Fruit fly (Drosophila melanogaster) whole organism, embryonic: Measurements from ENCODE around the gene CG7966.
A peak's percentile ranks its signal among the peaks of the same experiment; 100 is the strongest.

ENCODE experiments used
- Ada2b ChIP-seq: fragments of 200-800 bp; sonication (Bioruptor generic); IDR thresholded peaks from 2 replicates; pipeline ENCODE4 v1.3.6; 2022; ENCODE audit warnings: missing biosample characterization, missing genetic modification characterization
- CG10267 ChIP-seq: fragments of 200-800 bp; sonication (Bioruptor generic); optimal IDR thresholded peaks from 2 replicates; lab custom pipeline; 2018; ENCODE audit warnings: missing biosample characterization, mild to moderate bottlenecking, missing genetic modification characterization, moderate library complexity
- CG10543 ChIP-seq: fragments of 200-800 bp; sonication (Bioruptor generic); optimal IDR thresholded peaks from 3 replicates; lab custom pipeline; 2017; ENCODE audit warnings: missing biosample characterization, mild to moderate bottlenecking, missing genetic modification characterization, moderate library complexity
- CG11723 ChIP-seq: fragments of 200-800 bp; sonication (Bioruptor generic); optimal IDR thresholded peaks from 2 replicates; lab custom pipeline; 2017; ENCODE audit warnings: missing biosample characterization, mild to moderate bottlenecking, missing genetic modification characterization
- CG12236 ChIP-seq: fragments of 200-800 bp; sonication (Bioruptor generic); optimal IDR thresholded peaks from 2 replicates; lab custom pipeline; 2016; ENCODE audit warnings: missing biosample characterization, missing genetic modification characterization
- CG12391 ChIP-seq: fragments of 200-800 bp; sonication (Bioruptor generic); optimal IDR thresholded peaks from 3 replicates; lab custom pipeline; 2018; ENCODE audit warnings: missing biosample characterization, mild to moderate bottlenecking, missing genetic modification characterization, moderate library complexity
- CG12659 ChIP-seq: fragments of 200-800 bp; sonication (Bioruptor generic); optimal IDR thresholded peaks from 3 replicates; lab custom pipeline; 2017; ENCODE audit warnings: mild to moderate bottlenecking, missing biosample characterization, missing genetic modification reagents, missing genetic modification characterization
- CG13296 ChIP-seq: fragments of 200-800 bp; sonication (Bioruptor generic); optimal IDR thresholded peaks from 3 replicates; lab custom pipeline; 2018; ENCODE audit warnings: missing biosample characterization, mild to moderate bottlenecking, missing genetic modification characterization
- CG14667 ChIP-seq: fragments of 200-800 bp; sonication (Bioruptor generic); IDR thresholded peaks from 2 replicates; pipeline ENCODE4 v1.3.6; 2022; ENCODE audit warnings: missing biosample characterization, missing genetic modification characterization
- CG18476 ChIP-seq: fragments of 200-800 bp; sonication (Bioruptor generic); optimal IDR thresholded peaks from 2 replicates; lab custom pipeline; 2016; ENCODE audit warnings: missing biosample characterization, mild to moderate bottlenecking, missing genetic modification characterization
- CG18599 ChIP-seq: fragments of 200-800 bp; sonication (Bioruptor generic); optimal IDR thresholded peaks from 3 replicates; lab custom pipeline; 2017; ENCODE audit warnings: missing biosample characterization, missing genetic modification characterization, mild to moderate bottlenecking, moderate library complexity, missing genetic modification reagents
- CG18764 ChIP-seq: fragments of 200-800 bp; sonication (Bioruptor generic); optimal IDR thresholded peaks from 3 replicates; lab custom pipeline; 2016; ENCODE audit warnings: missing biosample characterization, missing genetic modification characterization
- CG2712 ChIP-seq: fragments of 200-800 bp; optimal IDR thresholded peaks from 3 replicates; lab custom pipeline; 2019; ENCODE audit warnings: missing biosample characterization, mild to moderate bottlenecking, missing genetic modification characterization, moderate library complexity
- CG31365 ChIP-seq: fragments of 200-800 bp; sonication (Bioruptor generic); optimal IDR thresholded peaks from 2 replicates; lab custom pipeline; 2018; ENCODE audit warnings: missing biosample characterization, mild to moderate bottlenecking, missing genetic modification characterization
- CG31441 ChIP-seq: fragments of 200-800 bp; sonication (Bioruptor generic); IDR thresholded peaks from 2 replicates; pipeline ENCODE4 v1.3.6; 2022; ENCODE audit warnings: missing biosample characterization, missing genetic modification characterization
- CG4328 ChIP-seq: fragments of 200-800 bp; sonication (Bioruptor generic); optimal IDR thresholded peaks from 3 replicates; lab custom pipeline; 2017; ENCODE audit warnings: missing biosample characterization, missing genetic modification reagents, missing genetic modification characterization
- CG43689 ChIP-seq: fragments of 200-800 bp; sonication (Bioruptor generic); IDR thresholded peaks from 2 replicates; pipeline ENCODE4 v1.3.6; 2022; ENCODE audit warnings: missing biosample characterization, missing genetic modification characterization
- CG4617 ChIP-seq: fragments of 200-800 bp; sonication (Bioruptor generic); optimal IDR thresholded peaks from 3 replicates; lab custom pipeline; 2016; ENCODE audit warnings: missing biosample characterization, missing genetic modification characterization, borderline replicate concordance
- CG6254 ChIP-seq: fragments of 200-800 bp; sonication (Bioruptor generic); optimal IDR thresholded peaks from 3 replicates; lab custom pipeline; 2017; ENCODE audit warnings: mild to moderate bottlenecking, missing biosample characterization, missing genetic modification reagents, missing genetic modification characterization
- CG7928 ChIP-seq: fragments of 200-800 bp; sonication (Bioruptor generic); optimal IDR thresholded peaks from 2 replicates; lab custom pipeline; 2017; ENCODE audit warnings: missing biosample characterization, mild to moderate bottlenecking, missing genetic modification characterization
- Doc3 ChIP-seq: fragments of 200-800 bp; sonication (Bioruptor generic); IDR thresholded peaks from 3 replicates; pipeline ENCODE4 v1.3.6; 2022; ENCODE audit warnings: missing biosample characterization, missing genetic modification characterization; ENCODE audit not compliant: partially characterized antibody
- Drgx ChIP-seq: fragments of 200-800 bp; sonication (Bioruptor generic); IDR thresholded peaks from 2 replicates; pipeline ENCODE4 v1.3.6; 2022; ENCODE audit warnings: missing biosample characterization, missing genetic modification characterization
- E2f1 ChIP-seq: fragments of 200-800 bp; sonication (Bioruptor generic); IDR thresholded peaks from 2 replicates; pipeline ENCODE4 v1.3.6; 2022; ENCODE audit warnings: missing biosample characterization, missing genetic modification characterization
- Fer2 ChIP-seq: fragments of 200-800 bp; sonication (Bioruptor generic); optimal IDR thresholded peaks from 2 replicates; lab custom pipeline; 2018; ENCODE audit warnings: missing biosample characterization, mild to moderate bottlenecking, missing genetic modification characterization, moderate library complexity
- Fer3 ChIP-seq: fragments of 200-800 bp; sonication (Bioruptor generic); optimal IDR thresholded peaks from 2 replicates; lab custom pipeline; 2018; ENCODE audit warnings: missing biosample characterization, mild to moderate bottlenecking, missing genetic modification characterization, moderate library complexity
- HHEX ChIP-seq: fragments of 200-800 bp; sonication (Bioruptor generic); optimal IDR thresholded peaks from 3 replicates; lab custom pipeline; 2017; ENCODE audit warnings: missing biosample characterization, mild to moderate bottlenecking, missing genetic modification characterization, missing genetic modification reagents
- Hr78 ChIP-seq, 2 experiments: fragments of 200-800 bp in 1 of 2; fragments of >200 bp in 1 of 2; sonication (Bioruptor generic) in 1 of 2; optimal IDR thresholded peaks; 2 replicates each; lab custom pipeline; 2017 to 2019; ENCODE audit warnings: missing biosample characterization in 2 of 2, missing genetic modification characterization in 2 of 2, mild to moderate bottlenecking in 1 of 2, moderate library complexity in 1 of 2
- Lpt ChIP-seq: fragments of >200 bp; optimal IDR thresholded peaks from 2 replicates; lab custom pipeline; 2018; ENCODE audit warnings: missing biosample characterization, missing genetic modification characterization
- Meics ChIP-seq: fragments of 200-800 bp; sonication (Bioruptor generic); optimal IDR thresholded peaks from 2 replicates; lab custom pipeline; 2017; ENCODE audit warnings: missing biosample characterization, mild to moderate bottlenecking, missing genetic modification characterization
- NFAT ChIP-seq: fragments of 200-800 bp; sonication (Bioruptor generic); IDR thresholded peaks from 2 replicates; pipeline ENCODE4 v1.3.6; 2022; ENCODE audit warnings: missing biosample characterization, missing genetic modification characterization
- Nf-YB ChIP-seq: fragments of 200-800 bp; sonication (Bioruptor generic); optimal IDR thresholded peaks from 3 replicates; lab custom pipeline; 2019; ENCODE audit warnings: missing biosample characterization, mild to moderate bottlenecking, missing genetic modification characterization, moderate library complexity
- Opbp ChIP-seq: fragments of 200-800 bp; sonication (Bioruptor generic); IDR thresholded peaks from 3 replicates; pipeline ENCODE4 v1.3.6; 2022; ENCODE audit warnings: missing biosample characterization, missing genetic modification characterization; ENCODE audit not compliant: partially characterized antibody
- Optix ChIP-seq: fragments of 200-800 bp; sonication (Bioruptor generic); IDR thresholded peaks from 3 replicates; pipeline ENCODE4 v1.3.6; 2022; ENCODE audit warnings: missing biosample characterization, missing genetic modification characterization
- Poxn ChIP-seq: fragments of 200-800 bp; sonication (Bioruptor generic); IDR thresholded peaks from 2 replicates; pipeline ENCODE4 v1.3.6; 2022; ENCODE audit warnings: missing biosample characterization, missing genetic modification characterization
- chinmo ChIP-seq: fragments of 200-800 bp; sonication (Bioruptor generic); IDR thresholded peaks from 4 replicates; pipeline ENCODE4 v1.3.6; 2022; ENCODE audit warnings: missing biosample characterization, missing genetic modification characterization; ENCODE audit not compliant: partially characterized antibody
- crol ChIP-seq: fragments of 200-800 bp; sonication (Bioruptor generic); IDR thresholded peaks from 2 replicates; pipeline ENCODE4 v1.3.6; 2022; ENCODE audit warnings: missing biosample characterization, missing genetic modification characterization
- cwo ChIP-seq: fragments of 200-800 bp; sonication (Bioruptor generic); optimal IDR thresholded peaks from 3 replicates; lab custom pipeline; 2017; ENCODE audit warnings: missing biosample characterization, missing genetic modification characterization, mild to moderate bottlenecking, moderate library complexity, missing genetic modification reagents
- esg ChIP-seq: fragments of 200-800 bp; sonication (Bioruptor generic); conservative IDR thresholded peaks from 2 replicates; pipeline ENCODE4 v1.3.6; 2022; ENCODE audit warnings: missing biosample characterization, missing genetic modification characterization
- lmd ChIP-seq: fragments of 200-800 bp; sonication (Bioruptor generic); IDR thresholded peaks from 2 replicates; pipeline ENCODE4 v1.3.6; 2022; ENCODE audit warnings: missing biosample characterization, missing genetic modification characterization
- lov ChIP-seq, 2 experiments: fragments of 200-800 bp in 1 of 2; fragments of >200 bp in 1 of 2; sonication (Bioruptor generic) in 1 of 2; IDR thresholded peaks in 1 of 2; optimal IDR thresholded peaks in 1 of 2; 2 replicates in 1 of 2; 3 replicates in 1 of 2; pipeline versions ENCODE4 v1.3.6 to Lab custom; 2017 to 2022; ENCODE audit warnings: missing biosample characterization in 1 of 2, missing genetic modification characterization in 1 of 2
- rib ChIP-seq: fragments of 200-800 bp; sonication (Bioruptor generic); IDR thresholded peaks from 2 replicates; pipeline ENCODE4 v1.3.6; 2022; ENCODE audit warnings: missing biosample characterization, missing genetic modification characterization
- sima ChIP-seq: fragments of 200-800 bp; sonication (Bioruptor generic); optimal IDR thresholded peaks from 2 replicates; lab custom pipeline; 2016; ENCODE audit warnings: missing biosample characterization, missing genetic modification characterization
- sisA ChIP-seq: fragments of 200-800 bp; sonication (Bioruptor generic); IDR thresholded peaks from 2 replicates; pipeline ENCODE4 v1.3.6; 2022; ENCODE audit warnings: missing biosample characterization, missing genetic modification characterization
- ssp ChIP-seq: fragments of 200-800 bp; sonication (Bioruptor generic); IDR thresholded peaks from 2 replicates; pipeline ENCODE4 v1.3.6; 2022; ENCODE audit warnings: missing biosample characterization, missing genetic modification characterization
- sug ChIP-seq: fragments of 200-800 bp; optimal IDR thresholded peaks from 2 replicates; lab custom pipeline; 2019; ENCODE audit warnings: missing biosample characterization, mild to moderate bottlenecking, missing genetic modification characterization, moderate library complexity
- tna ChIP-seq: fragments of 200-800 bp; sonication (Bioruptor generic); IDR thresholded peaks from 2 replicates; pipeline ENCODE4 v1.3.6; 2022; ENCODE audit warnings: missing biosample characterization, missing genetic modification characterization; ENCODE audit not compliant: partially characterized antibody
- vnd ChIP-seq: fragments of 200-800 bp; sonication (Bioruptor generic); IDR thresholded peaks from 3 replicates; pipeline ENCODE4 v1.3.6; 2022; ENCODE audit warnings: missing biosample characterization, missing genetic modification characterization; ENCODE audit not compliant: partially characterized antibody
- vvl ChIP-seq: fragments of 200-800 bp; sonication (Bioruptor generic); IDR thresholded peaks from 2 replicates; pipeline ENCODE4 v1.3.6; 2022; ENCODE audit warnings: missing biosample characterization, missing genetic modification characterization
- zf30C ChIP-seq: fragments of 200-800 bp; sonication (Bioruptor generic); optimal IDR thresholded peaks from 3 replicates; lab custom pipeline; 2018; ENCODE audit warnings: missing biosample characterization, mild to moderate bottlenecking, missing genetic modification characterization
- zfh1 ChIP-seq: fragments of 200-800 bp; sonication (Bioruptor generic); IDR thresholded peaks from 3 replicates; pipeline ENCODE4 v1.3.6; 2022; ENCODE audit warnings: missing biosample characterization, missing genetic modification characterization

The CG7966 gene

dm6 chr3R:13017623-13018036 is 33.6 kb downstream of the CG7966 start (continued):
- TF ChIP-seq vvl (GFP tag; lab: Robert Waterston, UW) (no peak), CG18764 (GFP tag; lab: Kevin White, UChicago) (no peak), Drgx (peak; percentile 43), CG10543 (peak; percentile 62), CG6254 (GFP tag; lab: Kevin White, UChicago) (no peak), sisA (GFP tag; lab: Robert Waterston, UW) (no peak), chinmo (GFP tag; lab: Robert Waterston, UW) (peak; percentile 92), CG13296 (GFP tag; lab: Kevin White, UChicago) (no peak), CG11723 (GFP tag; lab: Kevin White, UChicago) (no peak), CG31441 (GFP tag; lab: Robert Waterston, UW) (no peak), esg (GFP tag; lab: Robert Waterston, UW) (no peak), tna (no peak), Lpt (no peak), CG43689 (GFP tag; lab: Robert Waterston, UW) (no peak), CG12236 (GFP tag; lab: Kevin White, UChicago) (no peak), HHEX (GFP tag; lab: Kevin White, UChicago) (no peak), CG4328 (GFP tag; lab: Kevin White, UChicago) (no peak), sug (tag; lab: Kevin White, UChicago) (peak; percentile 23), zfh1 (GFP tag; lab: Robert Waterston, UW) (no peak), sima (GFP tag; lab: Kevin White, UChicago) (no peak), vnd (GFP tag; lab: Robert Waterston, UW) (no peak), CG31365 (tag; lab: Kevin White, UChicago) (no peak), rib (GFP tag; lab: Robert Waterston, UW) (peak; percentile 67; the same call in 1 of the 2 replicates), Opbp (no peak), Poxn (GFP tag; lab: Robert Waterston, UW) (no peak), ssp (no peak), Meics (GFP tag; lab: Kevin White, UChicago) (no peak), CG12391 (tag; lab: Kevin White, UChicago) (no peak), CG14667 (GFP tag; lab: Robert Waterston, UW) (no peak), cwo (GFP tag; lab: Kevin White, UChicago) (peak; percentile 9), Fer2 (tag; lab: Kevin White, UChicago) (no peak), E2f1 (GFP tag; lab: Robert Waterston, UW) (no peak), crol (GFP tag; lab: Robert Waterston, UW) (peak; percentile 78), zf30C (GFP tag; lab: Kevin White, UChicago) (no peak), CG18476 (GFP tag; lab: Kevin White, UChicago) (no peak), CG7928 (GFP tag; lab: Kevin White, UChicago) (no peak), CG12659 (no peak), Hr78 (GFP tag; optimal IDR thresholded peaks at IDR 0.05; lab: Kevin White, UChicago) (no peak), lov (optimal IDR thresholded peaks at IDR 0.05; lab: Kevin White, UChicago) (no peak), lov (GFP tag; IDR thresholded peaks at IDR 0.05; lab: Robert Waterston, UW) (no peak), Doc3 (GFP tag; lab: Robert Waterston, UW) (no peak), CG10267 (tag; lab: Kevin White, UChicago) (no peak), CG4617 (GFP tag; lab: Kevin White, UChicago) (no peak), CG18599 (GFP tag; lab: Kevin White, UChicago) (no peak), lmd (GFP tag; lab: Robert Waterston, UW) (no peak), CG2712 (tag; lab: Kevin White, UChicago) (no peak), Ada2b (no peak), NFAT (GFP tag; lab: Robert Waterston, UW) (peak; percentile 73; the same call in 1 of the 2 replicates), Optix (GFP tag; lab: Robert Waterston, UW) (no peak), Fer3 (tag; lab: Kevin White, UChicago) (no peak), Nf-YB (GFP tag; lab: Kevin White, UChicago) (no peak)
